Worm (Caenorhabditis elegans) whole organism, L4 larva: ENCODE data around the gene srsx-19.

Experiments
- T26A8.4 ChIP-seq: fragments of 200-800 bp; sonication (Bioruptor generic); IDR thresholded peaks from 2 replicates; pipeline ENCODE4 v1.3.6; 2022; ENCODE audit warnings: missing genetic modification characterization, missing compliant biosample characterization
- aly-2 ChIP-seq: sonication (generic microtip); optimal IDR thresholded peaks from 2 replicates; lab custom pipeline; 2018; ENCODE audit warnings: missing biosample characterization, missing genetic modification characterization
- ama-1 ChIP-seq: fragments of 150-350 bp; optimal IDR thresholded peaks from 2 replicates; lab custom pipeline; 2014; ENCODE audit warnings: inconsistent platforms, mixed read lengths
- egl-27 ChIP-seq: sonication (generic microtip); optimal IDR thresholded peaks from 3 replicates; lab custom pipeline; 2017; ENCODE audit warnings: missing biosample characterization, missing genetic modification reagents, missing genetic modification characterization
- jun-1 ChIP-seq: fragments of 150-350 bp; optimal IDR thresholded peaks from 2 replicates; lab custom pipeline; 2014; ENCODE audit warnings: missing biosample characterization, missing genetic modification reagents, missing genetic modification characterization
- lin-15B ChIP-seq: fragments of 150-350 bp; sonication (generic microtip); optimal IDR thresholded peaks from 3 replicates; lab custom pipeline; 2014; ENCODE audit warnings: missing biosample characterization, missing genetic modification characterization
- unc-62 ChIP-seq, 3 experiments: fragments of 150-350 bp in 1 of 3; sonication (generic microtip); optimal IDR thresholded peaks in 2 of 3; peaks in 1 of 3; 1 replicate in 1 of 3; 2 replicates in 2 of 3; lab custom pipeline; 2014 to 2017; ENCODE audit warnings: missing biosample characterization in 3 of 3, missing genetic modification characterization in 3 of 3, missing genetic modification reagents in 3 of 3, missing genotype in 1 of 3
- zag-1 ChIP-seq: fragments of 150-350 bp; optimal IDR thresholded peaks from 2 replicates; lab custom pipeline; 2014; ENCODE audit warnings: missing biosample characterization, missing genetic modification characterization

ce11 chrV:13915390-13915789 is 27.9 kb downstream of the srsx-19 start, which contains the start of gene gcy-32:
- no peak for TF ChIP-seq egl-27 (tag; lab: Kevin White, UChicago)
- no peak for TF ChIP-seq T26A8.4 (GFP tag; lab: Robert Waterston, UW)
- no peak for TF ChIP-seq lin-15B (tag; lab: Kevin White, UChicago)
- no peak for TF ChIP-seq jun-1 (tag; lab: Kevin White, UChicago)
- TF ChIP-seq zag-1 = no peak
- no peak for TF ChIP-seq ama-1 (lab: Kevin White, UChicago)
- TF ChIP-seq aly-2 = no peak
- no peak for TF ChIP-seq unc-62 (GFP tag; optimal IDR thresholded peaks at IDR 0.05 in 1 of 2; lab: Kevin White, UChicago)
- TF ChIP-seq unc-62 (tag; optimal IDR thresholded peaks at IDR 0.05; lab: Kevin White, UChicago) = no peak
